1 worm cellular context compared by ENCODE assay signal in the genomic region with DNA sequence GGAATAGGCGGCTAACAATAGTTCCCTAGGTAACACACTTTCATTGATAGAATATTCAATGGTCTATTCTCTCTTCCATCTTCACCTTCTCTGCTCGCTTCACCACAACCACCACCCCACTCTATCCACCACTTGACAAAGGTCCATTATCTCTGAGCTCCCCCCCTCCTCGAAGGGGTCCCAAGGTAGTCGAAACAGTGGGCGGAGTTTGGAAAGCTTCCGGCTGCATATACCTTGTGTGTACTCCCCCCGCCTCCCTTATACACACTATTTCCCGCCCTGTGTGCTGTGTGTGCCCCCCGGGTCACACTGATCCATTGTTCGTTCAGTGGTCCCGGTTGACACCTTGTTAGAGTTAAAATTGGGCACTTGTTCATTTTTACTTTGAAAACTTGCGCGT.
TF ChIP-seq lines count a peak whose summit lies in the region.

No protein-coding gene starts in this region.

TF ChIP-seq in whole organism, late embryonic, 69 proteins besides CTCF, POLR2A, EP300 and RAD21 (continued from another document):
- TF ChIP-seq dve-1 (tag; optimal IDR thresholded peaks at IDR 0.05; lab: Kevin White, UChicago) (no peak), unc-3 (GFP tag; conservative IDR thresholded peaks at IDR 0.05; lab: Robert Waterston, UW) (no peak), unc-3 (tag; optimal IDR thresholded peaks at IDR 0.05; lab: Kevin White, UChicago) (no peak), pqm-1 (tag; optimal IDR thresholded peaks at IDR 0.05; lab: Kevin White, UChicago) (no peak), dmd-4 (tag; optimal IDR thresholded peaks at IDR 0.05; lab: Kevin White, UChicago; ENCODE audit: borderline replicate concordance) (no peak), C08G9.2 (tag; optimal IDR thresholded peaks at IDR 0.05; lab: Kevin White, UChicago) (no peak), unc-86 (tag; optimal IDR thresholded peaks at IDR 0.05; lab: Kevin White, UChicago) (peak; percentile 10), odd-2 (tag; optimal IDR thresholded peaks at IDR 0.05; lab: Kevin White, UChicago) (no peak), gmeb-2 (tag; optimal IDR thresholded peaks at IDR 0.05; lab: Kevin White, UChicago) (no peak), fkh-10 (GFP tag; optimal IDR thresholded peaks at IDR 0.05; lab: Kevin White, UChicago) (no peak), ama-1 (optimal IDR thresholded peaks at IDR 0.05; lab: Kevin White, UChicago) (no peak), nfya-1 (tag; optimal IDR thresholded peaks at IDR 0.05; lab: Kevin White, UChicago) (no peak), ztf-16 (tag; optimal IDR thresholded peaks at IDR 0.05; lab: Kevin White, UChicago) (no peak), ceh-31 (tag; optimal IDR thresholded peaks at IDR 0.05; lab: Kevin White, UChicago) (peak; percentile 68), ttx-3 (tag; optimal IDR thresholded peaks at IDR 0.05; lab: Kevin White, UChicago) (no peak), ets-4 (tag; optimal IDR thresholded peaks at IDR 0.05; lab: Kevin White, UChicago) (no peak)
